Fruit fly (Drosophila melanogaster): ENCODE results near the gene Epg5.
A peak's percentile ranks its signal among the peaks of the same experiment; 100 is the strongest.

The Epg5 gene

DNA sequence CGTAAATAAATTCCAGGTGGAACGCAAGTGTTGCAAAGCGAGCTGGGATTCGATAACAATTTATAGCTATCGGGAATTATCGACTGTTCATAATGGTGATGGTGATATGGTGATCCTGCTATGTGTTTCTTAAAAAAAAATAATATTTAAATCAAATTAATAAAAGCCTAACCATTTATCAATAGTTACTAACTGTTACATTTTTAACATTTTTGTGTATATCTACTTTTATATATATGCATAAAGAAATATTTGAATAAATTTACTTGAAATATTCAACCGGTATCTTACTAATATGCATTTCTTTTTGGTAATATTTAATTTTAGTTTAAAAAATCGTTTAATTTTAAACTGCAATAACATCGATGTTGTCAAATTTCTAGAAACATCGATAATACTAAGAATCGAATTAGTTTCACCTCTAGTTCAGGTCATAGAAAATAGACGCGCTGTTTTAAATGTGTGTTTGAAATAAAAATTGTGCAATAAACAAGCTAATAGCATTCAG lies 12.7 kb downstream of the Epg5 start, which contains the start of the genes PGS1 and gwl:
PGS1 (minus strand) TSS at position 81 of the 508 bp plus-strand sequence.
gwl (plus strand) TSS at position 410 of the 508 bp plus-strand sequence.
- TF ChIP-seq svp (GFP tag): peak; percentile 80
- TF ChIP-seq CG6792 (GFP tag; optimal IDR thresholded peaks at IDR 0.05): peak; percentile 54
- TF ChIP-seq Blimp-1 (GFP tag; optimal IDR thresholded peaks at IDR 0.05): peak; percentile 7
- peak; percentile 50 for TF ChIP-seq Sox15 (GFP tag; optimal IDR thresholded peaks at IDR 0.05)
- no peak for TF ChIP-seq CG6276 (GFP tag; optimal IDR thresholded peaks at IDR 0.05)
- peak; percentile 62 for TF ChIP-seq CG31627 (GFP tag; optimal IDR thresholded peaks at IDR 0.05)
- peak; percentile 73 for TF ChIP-seq Ets96B (tag; optimal IDR thresholded peaks at IDR 0.05)
- peak; percentile 66 for TF ChIP-seq cyc (GFP tag; optimal IDR thresholded peaks at IDR 0.05)
- TF ChIP-seq CG11294 (GFP tag; IDR thresholded peaks at IDR 0.05): peak; percentile 55; the same call in 1 of the 2 replicates
- peak; percentile 58 for TF ChIP-seq CG34406 (GFP tag; optimal IDR thresholded peaks at IDR 0.05)
- TF ChIP-seq CG3032 (tag; optimal IDR thresholded peaks at IDR 0.05): peak; percentile 74
- TF ChIP-seq acj6 (GFP tag; optimal IDR thresholded peaks at IDR 0.05): peak; percentile 76
- TF ChIP-seq CG8632 (GFP tag; optimal IDR thresholded peaks at IDR 0.05): peak; percentile 67
- peak; percentile 49; the same call in 1 of the 2 replicates for TF ChIP-seq CG15336 (GFP tag; IDR thresholded peaks at IDR 0.05)
- TF ChIP-seq CG8119 (GFP tag; IDR thresholded peaks at IDR 0.05): peak; percentile 60; the same call in 2 of the 3 replicates
- no peak for TF ChIP-seq fd85E (GFP tag; optimal IDR thresholded peaks at IDR 0.05)
- no peak for TF ChIP-seq CG10669 (GFP tag; optimal IDR thresholded peaks at IDR 0.05)
- no peak for TF ChIP-seq CG4318 (GFP tag; optimal IDR thresholded peaks at IDR 0.05)
- TF ChIP-seq CG3919 (GFP tag; optimal IDR thresholded peaks at IDR 0.05): peak; percentile 65
- TF ChIP-seq Gug (GFP tag; IDR thresholded peaks at IDR 0.05): peak; percentile 64; the same call in 1 of the 2 replicates
- TF ChIP-seq CG11902 (GFP tag; optimal IDR thresholded peaks at IDR 0.05): peak; percentile 29
- TF ChIP-seq esn (GFP tag; optimal IDR thresholded peaks at IDR 0.05): peak; percentile 78
- no peak for TF ChIP-seq CG32006 (GFP tag; optimal IDR thresholded peaks at IDR 0.05)
- peak; percentile 60 for TF ChIP-seq lz (GFP tag; optimal IDR thresholded peaks at IDR 0.05)
- peak; percentile 88 for TF ChIP-seq CG10631 (GFP tag; optimal IDR thresholded peaks at IDR 0.05)
- no peak for TF ChIP-seq CG1621 (tag; optimal IDR thresholded peaks at IDR 0.05)
- peak; percentile 49 for TF ChIP-seq Sox14 (GFP tag; optimal IDR thresholded peaks at IDR 0.05)
- TF ChIP-seq vri (GFP tag; optimal IDR thresholded peaks at IDR 0.05): no peak
- TF ChIP-seq CG16779 (tag; optimal IDR thresholded peaks at IDR 0.05): no peak
- TF ChIP-seq CG11762 (GFP tag; optimal IDR thresholded peaks at IDR 0.05; ENCODE audit: insufficient read depth): peak; percentile 52
- peak; percentile 83 for TF ChIP-seq eg (GFP tag; IDR thresholded peaks at IDR 0.05)
- no peak for TF ChIP-seq pdm3 (GFP tag; optimal IDR thresholded peaks at IDR 0.05)
- peak; percentile 54 for TF ChIP-seq CG6163 (GFP tag; IDR thresholded peaks at IDR 0.05)
- TF ChIP-seq Eip78C (GFP tag): no peak
- peak; percentile 32 for TF ChIP-seq Lpt (GFP tag; optimal IDR thresholded peaks at IDR 0.05)
- peak; percentile 11 for TF ChIP-seq CG9139 (GFP tag; optimal IDR thresholded peaks at IDR 0.05)

- TF ChIP-seq Sox14 (GFP tag; optimal IDR thresholded peaks at IDR 0.05): peak; percentile 55
- TF ChIP-seq CG34406 (GFP tag; optimal IDR thresholded peaks at IDR 0.05): no peak
- peak; percentile 58 for TF ChIP-seq CG6808 (GFP tag; optimal IDR thresholded peaks at IDR 0.05)
- TF ChIP-seq eg (GFP tag; IDR thresholded peaks at IDR 0.05): peak; percentile 32; the same call in 2 of the 3 replicates
- peak; percentile 30 for TF ChIP-seq CG10631 (GFP tag; optimal IDR thresholded peaks at IDR 0.05)
- TF ChIP-seq Eip75B (GFP tag; optimal IDR thresholded peaks at IDR 0.05): peak; percentile 46
- peak; percentile 70 for TF ChIP-seq Hr4 (GFP tag; optimal IDR thresholded peaks at IDR 0.05)
- TF ChIP-seq Gug (GFP tag; IDR thresholded peaks at IDR 0.05): 0 out of 2 replicates have a peak, but pooled peaks have one; percentile 30
- TF ChIP-seq Hr39 (GFP tag; optimal IDR thresholded peaks at IDR 0.05): peak; percentile 61
- peak; percentile 62 for TF ChIP-seq Met (GFP tag; optimal IDR thresholded peaks at IDR 0.05)
- peak; percentile 39 for TF ChIP-seq CG3919 (GFP tag; optimal IDR thresholded peaks at IDR 0.05)
- no peak for TF ChIP-seq dac (GFP tag; optimal IDR thresholded peaks at IDR 0.05)
- TF ChIP-seq CG6854 (GFP tag; optimal IDR thresholded peaks at IDR 0.05): no peak
- 0 out of 3 replicates have a peak, but pooled peaks have one; percentile 40 for TF ChIP-seq CG6163 (GFP tag; IDR thresholded peaks at IDR 0.05)
- TF ChIP-seq Ets21C (GFP tag; optimal IDR thresholded peaks at IDR 0.05): peak; percentile 49
- peak; percentile 59 for TF ChIP-seq acj6 (GFP tag; optimal IDR thresholded peaks at IDR 0.05)
- TF ChIP-seq CG16779 (tag; optimal IDR thresholded peaks at IDR 0.05): no peak
- TF ChIP-seq ss (GFP tag; optimal IDR thresholded peaks at IDR 0.05): peak; percentile 54 to 55
- peak; percentile 9 for TF ChIP-seq Lpt (GFP tag; optimal IDR thresholded peaks at IDR 0.05)
- TF ChIP-seq vri (GFP tag; optimal IDR thresholded peaks at IDR 0.05): no peak
- TF ChIP-seq Eip93F (GFP tag; optimal IDR thresholded peaks at IDR 0.05): no peak
- TF ChIP-seq CG11294 (GFP tag; IDR thresholded peaks at IDR 0.05): no peak
- TF ChIP-seq CG8632 (GFP tag; optimal IDR thresholded peaks at IDR 0.05): no peak
- peak; percentile 9 for TF ChIP-seq CG6792 (GFP tag; optimal IDR thresholded peaks at IDR 0.05)
- TF ChIP-seq CG1621 (tag; optimal IDR thresholded peaks at IDR 0.05): no peak
- TF ChIP-seq Ets96B (tag; optimal IDR thresholded peaks at IDR 0.05): peak; percentile 32
- no peak for TF ChIP-seq fkh (GFP tag; optimal IDR thresholded peaks at IDR 0.05)
These were observed 15.3 kb downstream of the Epg5 start, which contains the start of gene Mekk1 for dm6 chr3R:18743270-18743922. TSS of gene Mekk1 (minus strand) at chr3R:18743594.
